Fruit fly (Drosophila melanogaster) whole organism, embryonic: ENCODE results near the gene CG1575.

ENCODE experiments used
- Adf1 ChIP-seq: fragments of 200-800 bp; sonication (Bioruptor generic); IDR thresholded peaks from 2 replicates; pipeline ENCODE4 v1.3.6; 2022; ENCODE audit warnings: missing biosample characterization, missing genetic modification characterization
- Asciz ChIP-seq: fragments of 200-800 bp; sonication (Bioruptor generic); optimal IDR thresholded peaks from 2 replicates; lab custom pipeline; 2017; ENCODE audit warnings: missing biosample characterization, mild to moderate bottlenecking, missing genetic modification characterization, missing genetic modification reagents
- Awh ChIP-seq: fragments of 200-800 bp; sonication (Bioruptor generic); IDR thresholded peaks from 2 replicates; pipeline ENCODE4, ENCODE4 v1.3.6; 2022; ENCODE audit warnings: missing biosample characterization, missing genetic modification characterization
- CG10209 ChIP-seq: fragments of 200-800 bp; sonication (Bioruptor generic); optimal IDR thresholded peaks from 3 replicates; lab custom pipeline; 2017; ENCODE audit warnings: missing biosample characterization, mild to moderate bottlenecking, missing genetic modification characterization, missing genetic modification reagents
- CG1024 ChIP-seq: fragments of 200-800 bp; sonication (Bioruptor generic); IDR thresholded peaks from 2 replicates; pipeline ENCODE4 v1.3.6; 2022; ENCODE audit warnings: missing biosample characterization, missing genetic modification characterization
- CG10267 ChIP-seq: fragments of 200-800 bp; sonication (Bioruptor generic); optimal IDR thresholded peaks from 2 replicates; lab custom pipeline; 2018; ENCODE audit warnings: missing biosample characterization, mild to moderate bottlenecking, missing genetic modification characterization, moderate library complexity
- CG10366 ChIP-seq: fragments of 200-800 bp; sonication (Bioruptor generic); IDR thresholded peaks from 2 replicates; pipeline ENCODE4 v1.3.6; 2022; ENCODE audit warnings: missing biosample characterization, missing genetic modification characterization
- CG10543 ChIP-seq: fragments of 200-800 bp; sonication (Bioruptor generic); optimal IDR thresholded peaks from 3 replicates; lab custom pipeline; 2017; ENCODE audit warnings: missing biosample characterization, mild to moderate bottlenecking, missing genetic modification characterization, moderate library complexity
- CG11560 ChIP-seq: fragments of 200-800 bp; sonication (Bioruptor generic); IDR thresholded peaks from 3 replicates; pipeline ENCODE4 v1.3.6; 2022; ENCODE audit warnings: missing biosample characterization, missing genetic modification characterization
- CG12155 ChIP-seq: fragments of 200-800 bp; sonication (Bioruptor generic); optimal IDR thresholded peaks from 3 replicates; lab custom pipeline; 2016; ENCODE audit warnings: missing biosample characterization, missing genetic modification characterization
- CG13894 ChIP-seq: fragments of 200-800 bp; sonication (Bioruptor generic); optimal IDR thresholded peaks from 3 replicates; lab custom pipeline; 2018; ENCODE audit warnings: missing biosample characterization, mild to moderate bottlenecking, missing genetic modification characterization, moderate library complexity
- CG14014 ChIP-seq: fragments of 200-800 bp; sonication (Bioruptor generic); IDR thresholded peaks from 2 replicates; pipeline ENCODE4 v1.3.6; 2022; ENCODE audit warnings: missing biosample characterization, missing genetic modification characterization
- CG18262 ChIP-seq: fragments of 200-800 bp; optimal IDR thresholded peaks from 3 replicates; lab custom pipeline; 2019; ENCODE audit warnings: missing biosample characterization, mild to moderate bottlenecking, missing genetic modification characterization, moderate library complexity
- CG32767 ChIP-seq: fragments of 200-800 bp; sonication (Bioruptor generic); IDR thresholded peaks from 2 replicates; pipeline ENCODE4 v1.3.6; 2022; ENCODE audit warnings: missing biosample characterization, missing genetic modification characterization
- CG3847 ChIP-seq: fragments of 200-800 bp; sonication (Bioruptor generic); IDR thresholded peaks from 2 replicates; pipeline ENCODE4 v1.3.6; 2022; ENCODE audit warnings: missing biosample characterization, missing genetic modification characterization
- CG3995 ChIP-seq: fragments of 200-800 bp; sonication (Bioruptor generic); optimal IDR thresholded peaks from 3 replicates; lab custom pipeline; 2016; ENCODE audit warnings: missing biosample characterization, missing genetic modification characterization
- CG6654 ChIP-seq: fragments of 200-800 bp; sonication (Bioruptor generic); optimal IDR thresholded peaks from 2 replicates; lab custom pipeline; 2017; ENCODE audit warnings: missing biosample characterization, mild to moderate bottlenecking, missing genetic modification characterization
- CG6683 ChIP-seq: fragments of 200-800 bp; sonication (Bioruptor generic); optimal IDR thresholded peaks from 2 replicates; lab custom pipeline; 2017; ENCODE audit warnings: missing biosample characterization, mild to moderate bottlenecking, missing genetic modification characterization, missing genetic modification reagents
- CG7745 ChIP-seq: fragments of 200-800 bp; sonication (Bioruptor generic); optimal IDR thresholded peaks from 2 replicates; lab custom pipeline; 2018; ENCODE audit warnings: missing biosample characterization, mild to moderate bottlenecking, missing genetic modification characterization, moderate library complexity
- CG8765 ChIP-seq: fragments of 200-800 bp; sonication (Bioruptor generic); IDR thresholded peaks from 2 replicates; pipeline ENCODE4 v1.3.6; 2022; ENCODE audit warnings: missing biosample characterization, missing genetic modification characterization
- CG9609 ChIP-seq: fragments of 200-800 bp; sonication (Bioruptor generic); optimal IDR thresholded peaks from 3 replicates; lab custom pipeline; 2016; ENCODE audit warnings: missing biosample characterization, missing genetic modification characterization
- D ChIP-seq, 2 experiments: fragments of 200-800 bp in 1 of 2; fragments of >200 bp in 1 of 2; sonication (Bioruptor generic) in 1 of 2; optimal IDR thresholded peaks; 2 replicates in 1 of 2; 3 replicates in 1 of 2; lab custom pipeline; 2017; ENCODE audit warnings: mild to moderate bottlenecking in 1 of 2, missing biosample characterization in 1 of 2, missing genetic modification characterization in 1 of 2, missing genetic modification reagents in 1 of 2
- Dll ChIP-seq: fragments of 200-800 bp; sonication (Bioruptor generic); IDR thresholded peaks from 4 replicates; pipeline ENCODE4 v1.3.6; 2022; ENCODE audit warnings: missing biosample characterization, missing genetic modification characterization; ENCODE audit not compliant: partially characterized antibody
- E2f1 ChIP-seq: fragments of 200-800 bp; sonication (Bioruptor generic); IDR thresholded peaks from 2 replicates; pipeline ENCODE4 v1.3.6; 2022; ENCODE audit warnings: missing biosample characterization, missing genetic modification characterization
- Ets97D ChIP-seq: fragments of 200-800 bp; sonication (Bioruptor generic); optimal IDR thresholded peaks from 3 replicates; lab custom pipeline; 2016; ENCODE audit warnings: missing biosample characterization, missing genetic modification characterization
- HLH54F ChIP-seq: fragments of 200-800 bp; sonication (Bioruptor generic); optimal IDR thresholded peaks from 3 replicates; lab custom pipeline; 2016; ENCODE audit warnings: missing biosample characterization, missing genetic modification characterization
- HLHmδ ChIP-seq: fragments of 200-800 bp; sonication (Bioruptor generic); optimal IDR thresholded peaks from 2 replicates; lab custom pipeline; 2018; ENCODE audit warnings: missing biosample characterization, mild to moderate bottlenecking, missing genetic modification characterization, moderate library complexity
- Hr39 ChIP-seq: fragments of >200 bp; optimal IDR thresholded peaks from 2 replicates; lab custom pipeline; 2017
- Hsf ChIP-seq: fragments of 200-800 bp; sonication (Bioruptor generic); optimal IDR thresholded peaks from 3 replicates; lab custom pipeline; 2016; ENCODE audit warnings: missing biosample characterization, missing genetic modification characterization
- Rfx ChIP-seq: fragments of 200-800 bp; sonication (Bioruptor generic); IDR thresholded peaks from 2 replicates; pipeline ENCODE4 v1.3.6; 2022; ENCODE audit warnings: missing biosample characterization, missing genetic modification characterization
- Sox102F ChIP-seq: fragments of 200-800 bp; sonication (Bioruptor generic); optimal IDR thresholded peaks from 2 replicates; lab custom pipeline; 2018; ENCODE audit warnings: missing biosample characterization, mild to moderate bottlenecking, missing genetic modification characterization, moderate library complexity
- Spps ChIP-seq: fragments of 200-800 bp; sonication (Bioruptor generic); optimal IDR thresholded peaks from 2 replicates; lab custom pipeline; 2018; ENCODE audit warnings: missing biosample characterization, mild to moderate bottlenecking, missing genetic modification characterization
- Sry-δ ChIP-seq: fragments of 200-800 bp; sonication (Bioruptor generic); optimal IDR thresholded peaks from 2 replicates; lab custom pipeline; 2016; ENCODE audit warnings: missing biosample characterization, missing genetic modification characterization
- Ssrp ChIP-seq: fragments of 200-800 bp; sonication (Bioruptor generic); optimal IDR thresholded peaks from 2 replicates; lab custom pipeline; 2018; ENCODE audit warnings: missing biosample characterization, mild to moderate bottlenecking, missing genetic modification characterization, moderate library complexity
- ac ChIP-seq: fragments of 200-800 bp; sonication (Bioruptor generic); optimal IDR thresholded peaks from 3 replicates; lab custom pipeline; 2017; ENCODE audit warnings: missing biosample characterization, mild to moderate bottlenecking, missing genetic modification characterization
- ap ChIP-seq: fragments of 200-800 bp; sonication (Bioruptor generic); IDR thresholded peaks from 2 replicates; pipeline ENCODE4 v1.3.6; 2022; ENCODE audit warnings: missing biosample characterization, missing genetic modification characterization
- ara ChIP-seq: fragments of 200-800 bp; sonication (Bioruptor generic); IDR thresholded peaks from 2 replicates; pipeline ENCODE4 v1.3.6; 2022; ENCODE audit warnings: missing biosample characterization, missing genetic modification characterization
- crol ChIP-seq: fragments of 200-800 bp; sonication (Bioruptor generic); IDR thresholded peaks from 2 replicates; pipeline ENCODE4 v1.3.6; 2022; ENCODE audit warnings: missing biosample characterization, missing genetic modification characterization
- eve ChIP-seq, 2 experiments: fragments of >200 bp; optimal IDR thresholded peaks; 2 replicates each; lab custom pipeline; 2017; ENCODE audit warnings: missing biosample characterization in 2 of 2, missing genetic modification characterization in 2 of 2
- eyg ChIP-seq: fragments of 200-800 bp; sonication (Bioruptor generic); optimal IDR thresholded peaks from 3 replicates; lab custom pipeline; 2016; ENCODE audit warnings: missing biosample characterization, missing genetic modification characterization
- fd3F ChIP-seq: fragments of 200-800 bp; sonication (Bioruptor generic); optimal IDR thresholded peaks from 2 replicates; lab custom pipeline; 2018; ENCODE audit warnings: missing biosample characterization, mild to moderate bottlenecking, missing genetic modification characterization, moderate library complexity
- klu ChIP-seq: fragments of 200-800 bp; sonication (Bioruptor generic); IDR thresholded peaks from 2 replicates; pipeline ENCODE4 v1.3.6; 2022; ENCODE audit warnings: missing biosample characterization, missing genetic modification characterization
- odd ChIP-seq: fragments of 200-800 bp; sonication (Bioruptor generic); optimal IDR thresholded peaks from 2 replicates; lab custom pipeline; 2017; ENCODE audit warnings: missing biosample characterization, mild to moderate bottlenecking, missing genetic modification characterization
- pzg ChIP-seq: fragments of 200-800 bp; sonication (Bioruptor generic); optimal IDR thresholded peaks from 3 replicates; lab custom pipeline; 2018; ENCODE audit warnings: missing biosample characterization, mild to moderate bottlenecking, missing genetic modification characterization, moderate library complexity
- repo ChIP-seq: fragments of 200-800 bp; sonication (Bioruptor generic); optimal IDR thresholded peaks from 2 replicates; lab custom pipeline; 2016; ENCODE audit warnings: missing biosample characterization, missing genetic modification characterization
- sim ChIP-seq: fragments of 200-800 bp; sonication (Bioruptor generic); IDR thresholded peaks from 2 replicates; pipeline ENCODE4 v1.3.6; 2022; ENCODE audit warnings: missing biosample characterization, missing genetic modification characterization
- tap ChIP-seq: fragments of 200-800 bp; optimal IDR thresholded peaks from 3 replicates; lab custom pipeline; 2019; ENCODE audit warnings: missing biosample characterization, mild to moderate bottlenecking, missing genetic modification characterization, moderate library complexity
- yki ChIP-seq: fragments of >200 bp; optimal IDR thresholded peaks from 3 replicates; lab custom pipeline; 2018
- zen ChIP-seq: fragments of 200-800 bp; sonication (Bioruptor generic); optimal IDR thresholded peaks from 3 replicates; lab custom pipeline; 2018; ENCODE audit warnings: missing biosample characterization, mild to moderate bottlenecking, missing genetic modification characterization, moderate library complexity
- zfh1 ChIP-seq: fragments of 200-800 bp; sonication (Bioruptor generic); IDR thresholded peaks from 3 replicates; pipeline ENCODE4 v1.3.6; 2022; ENCODE audit warnings: missing biosample characterization, missing genetic modification characterization

The CG1575 gene

dm6 chrX:8101479-8102198 lies 15.2 kb upstream of the CG1575 start, which contains the start of gene CG2258 (continued):
- TF ChIP-seq CG12155 (GFP tag; lab: Kevin White, UChicago) (peak; percentile 78), Dll (GFP tag; lab: Robert Waterston, UW) (no peak), HLHmδ (no peak), zen (tag; lab: Kevin White, UChicago) (peak; percentile 39), crol (peak; percentile 53), CG10543 (peak; percentile 81), tap (tag; lab: Kevin White, UChicago) (peak; percentile 91), fd3F (peak; percentile 81), E2f1 (GFP tag; lab: Robert Waterston, UW) (peak; percentile 84), yki (lab: Kevin White, UChicago) (no peak), CG3847 (GFP tag; lab: Robert Waterston, UW) (peak; percentile 83), CG18262 (tag; lab: Kevin White, UChicago) (peak; percentile 86), CG8765 (GFP tag; lab: Robert Waterston, UW) (peak; percentile 69; the same call in 1 of the 2 replicates), ap (peak; percentile 80), CG6683 (GFP tag; lab: Kevin White, UChicago) (peak; percentile 60), CG3995 (GFP tag; lab: Kevin White, UChicago) (peak; percentile 38), zfh1 (GFP tag; lab: Robert Waterston, UW) (peak; percentile 86), Hr39 (lab: Kevin White, UChicago) (no peak), ara (GFP tag; lab: Robert Waterston, UW) (peak; percentile 70), pzg (peak; percentile 31), Asciz (GFP tag; lab: Kevin White, UChicago) (peak; percentile 82), Ets97D (GFP tag; lab: Kevin White, UChicago) (peak; percentile 47), CG1024 (GFP tag; lab: Robert Waterston, UW) (peak; percentile 76), Sry-δ (peak; percentile 82), CG9609 (GFP tag; lab: Kevin White, UChicago) (peak; percentile 75), CG10267 (tag; lab: Kevin White, UChicago) (peak; percentile 74), sim (peak; percentile 37; the same call in 1 of the 2 replicates), Spps (tag; lab: Kevin White, UChicago) (peak; percentile 69), CG32767 (GFP tag; lab: Robert Waterston, UW) (peak; percentile 76), D (optimal IDR thresholded peaks at IDR 0.05; lab: Kevin White, UChicago) (no peak), D (GFP tag; optimal IDR thresholded peaks at IDR 0.05; lab: Kevin White, UChicago) (peak; percentile 86), Adf1 (GFP tag; lab: Robert Waterston, UW) (0 out of 2 replicates have a peak, but pooled peaks have one; percentile 19), eyg (peak; percentile 71), Ssrp (tag; lab: Kevin White, UChicago) (peak; percentile 20), Rfx (GFP tag; lab: Robert Waterston, UW) (peak; percentile 88), CG7745 (tag; lab: Kevin White, UChicago) (no peak), Hsf (peak; percentile 85), CG13894 (peak; percentile 65), ac (GFP tag; lab: Kevin White, UChicago) (no peak), CG10366 (GFP tag; lab: Robert Waterston, UW) (peak; percentile 82), klu (peak; percentile 68), CG6654 (GFP tag; lab: Kevin White, UChicago) (peak; percentile 71), CG11560 (tag; lab: Robert Waterston, UW) (peak; percentile 34; the same call in 1 of the 3 replicates), repo (peak; percentile 62), CG14014 (GFP tag; lab: Robert Waterston, UW) (peak; percentile 88), CG10209 (peak; percentile 78), odd (GFP tag; lab: Kevin White, UChicago) (peak; percentile 78), eve (GFP tag; optimal IDR thresholded peaks at IDR 0.05; lab: Kevin White, UChicago) (no peak), Awh (GFP tag; lab: Robert Waterston, UW) (peak; percentile 76), Sox102F (GFP tag; lab: Kevin White, UChicago) (peak; percentile 94), HLH54F (GFP tag; lab: Kevin White, UChicago) (peak; percentile 60)
